Fruit fly (Drosophila melanogaster): ENCODE measurements around the gene CG8032.

Gene CG8032

dm6 chr3R:8705323-8706097 lies 41.6 kb downstream of the CG8032 start (continued):
- TF ChIP-seq CG15514 (GFP tag; optimal IDR thresholded peaks at IDR 0.05), result no peak
- TF ChIP-seq croc (GFP tag; conservative IDR thresholded peaks at IDR 0.05), result no peak
- peak; percentile 97 for TF ChIP-seq onecut (GFP tag; IDR thresholded peaks at IDR 0.05)
- TF ChIP-seq Poxn (GFP tag; IDR thresholded peaks at IDR 0.05), result no peak
- TF ChIP-seq Mrtf (GFP tag; IDR thresholded peaks at IDR 0.05), result 0 out of 3 replicates have a peak, but pooled peaks have one; percentile 16
- TF ChIP-seq Hr51 (GFP tag; optimal IDR thresholded peaks at IDR 0.05), result no peak
- TF ChIP-seq CG6791 (GFP tag; IDR thresholded peaks at IDR 0.05; ENCODE audit: partially characterized antibody), result no peak
- no peak for TF ChIP-seq crp (GFP tag; optimal IDR thresholded peaks at IDR 0.05)
- no peak for TF ChIP-seq CG7963 (GFP tag; IDR thresholded peaks at IDR 0.05; ENCODE audit: partially characterized antibody)
- TF ChIP-seq Trl (optimal IDR thresholded peaks at IDR 0.05), result no peak
- no peak for TF ChIP-seq Trl (GFP tag; optimal IDR thresholded peaks at IDR 0.05)
- no peak for TF ChIP-seq row (GFP tag; IDR thresholded peaks at IDR 0.05)
- TF ChIP-seq amos (GFP tag; IDR thresholded peaks at IDR 0.05; ENCODE audit: partially characterized antibody), result no peak
- TF ChIP-seq B-H2 (GFP tag; optimal IDR thresholded peaks at IDR 0.05), result no peak
- TF ChIP-seq Nf-YB (GFP tag; optimal IDR thresholded peaks at IDR 0.05), result peak; percentile 91
- TF ChIP-seq CG12744 (GFP tag; optimal IDR thresholded peaks at IDR 0.05), result no peak
- no peak for TF ChIP-seq Dip2 (GFP tag; IDR thresholded peaks at IDR 0.05)
- peak; percentile 16 for TF ChIP-seq CG2712 (tag; optimal IDR thresholded peaks at IDR 0.05)
- TF ChIP-seq Aef1 (GFP tag; IDR thresholded peaks at IDR 0.05), result no peak
- no peak for TF ChIP-seq CG1647 (GFP tag; optimal IDR thresholded peaks at IDR 0.05)
- TF ChIP-seq gem (tag; optimal IDR thresholded peaks at IDR 0.05), result peak; percentile 41
- TF ChIP-seq CG5953 (GFP tag; IDR thresholded peaks at IDR 0.05), result no peak
- no peak for TF ChIP-seq sima (GFP tag; optimal IDR thresholded peaks at IDR 0.05)
- no peak for TF ChIP-seq inv (GFP tag; IDR thresholded peaks at IDR 0.05; ENCODE audit: partially characterized antibody)
- TF ChIP-seq CG9437 (GFP tag; optimal IDR thresholded peaks at IDR 0.05), result no peak
- TF ChIP-seq CG12219 (GFP tag; optimal IDR thresholded peaks at IDR 0.05), result no peak
- no peak for TF ChIP-seq h (optimal IDR thresholded peaks at IDR 0.05)
- no peak for TF ChIP-seq CG31388 (GFP tag; optimal IDR thresholded peaks at IDR 0.05)
- no peak for TF ChIP-seq D19A (tag; optimal IDR thresholded peaks at IDR 0.05)
- TF ChIP-seq Doc3 (GFP tag; IDR thresholded peaks at IDR 0.05; ENCODE audit: partially characterized antibody), result no peak
- no peak for TF ChIP-seq CG11723 (GFP tag; optimal IDR thresholded peaks at IDR 0.05)
- no peak for TF ChIP-seq mirr (GFP tag; optimal IDR thresholded peaks at IDR 0.05)
- no peak for TF ChIP-seq gcm2 (GFP tag; optimal IDR thresholded peaks at IDR 0.05)
- TF ChIP-seq CG2120 (GFP tag; optimal IDR thresholded peaks at IDR 0.05), result no peak
- no peak for TF ChIP-seq bowl (GFP tag; IDR thresholded peaks at IDR 0.05)
- TF ChIP-seq org-1 (GFP tag; optimal IDR thresholded peaks at IDR 0.05), result no peak
- no peak for TF ChIP-seq CG17186 (GFP tag; optimal IDR thresholded peaks at IDR 0.05)
- no peak for TF ChIP-seq CG17328 (GFP tag; IDR thresholded peaks at IDR 0.05)
- peak; percentile 71 for TF ChIP-seq nom (GFP tag; optimal IDR thresholded peaks at IDR 0.05)
- TF ChIP-seq Taf1 (GFP tag; IDR thresholded peaks at IDR 0.05), result no peak
- TF ChIP-seq Gug (GFP tag; IDR thresholded peaks at IDR 0.05), result no peak
- TF ChIP-seq Ets97D (GFP tag; optimal IDR thresholded peaks at IDR 0.05), result no peak
- no peak for TF ChIP-seq CG1603 (tag; optimal IDR thresholded peaks at IDR 0.05)
- TF ChIP-seq bsh (GFP tag; optimal IDR thresholded peaks at IDR 0.05), result peak in 1 of 2 experiments; percentile 21
- no peak for TF ChIP-seq CG16813 (GFP tag; IDR thresholded peaks at IDR 0.05; ENCODE audit: partially characterized antibody)
- no peak for TF ChIP-seq Dek (tag; optimal IDR thresholded peaks at IDR 0.05)
- TF ChIP-seq hb (GFP tag; IDR thresholded peaks at IDR 0.05; ENCODE audit: partially characterized antibody), result 0 out of 3 replicates have a peak, but pooled peaks have one; percentile 21
- no peak for TF ChIP-seq cwo (GFP tag; optimal IDR thresholded peaks at IDR 0.05)
- TF ChIP-seq sim (GFP tag; IDR thresholded peaks at IDR 0.05), result no peak
